Worm (Caenorhabditis elegans) whole organism, L4 larva: Measurements from ENCODE around the gene D2024.5.
A peak's percentile ranks its signal among the peaks of the same experiment; 100 is the strongest.

ENCODE experiments used
- F26F4.8 ChIP-seq: fragments of 200-800 bp; sonication (Bioruptor generic); conservative IDR thresholded peaks from 2 replicates; pipeline ENCODE4 v1.3.6; 2022; ENCODE audit warnings: missing genetic modification characterization, missing compliant biosample characterization
- F49E8.2 ChIP-seq: sonication (generic microtip); optimal IDR thresholded peaks from 2 replicates; lab custom pipeline; 2016; ENCODE audit warnings: missing compliant biosample characterization, mild to moderate bottlenecking, missing genetic modification characterization, borderline replicate concordance
- Y105C5A.15 ChIP-seq: fragments of 200-800 bp; sonication (Bioruptor generic); IDR thresholded peaks from 2 replicates; pipeline ENCODE4 v1.3.6; 2022; ENCODE audit warnings: missing genetic modification characterization, missing compliant biosample characterization
- Y75B8A.6 ChIP-seq: fragments of 200-800 bp; sonication (Bioruptor generic); IDR thresholded peaks from 2 replicates; pipeline ENCODE4 v1.3.6; 2022; ENCODE audit warnings: missing genetic modification reagents, missing genetic modification characterization, missing compliant biosample characterization
- aha-1 ChIP-seq: fragments of 150-350 bp; peaks from one replicate; lab custom pipeline; 2014; ENCODE audit warnings: missing biosample characterization, missing genetic modification characterization
- cey-2 ChIP-seq: sonication (generic microtip); optimal IDR thresholded peaks from 3 replicates; lab custom pipeline; 2017; ENCODE audit warnings: missing genetic modification characterization, mild to moderate bottlenecking, missing compliant biosample characterization, antibody characterized with exemption, borderline replicate concordance; ENCODE audit not compliant: insufficient read depth
- daf-12 ChIP-seq: fragments of 150-350 bp; optimal IDR thresholded peaks from 2 replicates; lab custom pipeline; 2014; ENCODE audit warnings: missing biosample characterization, missing genetic modification reagents, missing genetic modification characterization
- daf-16 ChIP-seq, 3 experiments: sonication (generic microtip); optimal IDR thresholded peaks; 2 replicates each; lab custom pipeline; 2016 to 2017; ENCODE audit warnings: missing genetic modification characterization in 3 of 3, missing genetic modification reagents in 3 of 3, mild to moderate bottlenecking in 2 of 3, missing compliant biosample characterization in 2 of 3, missing biosample characterization in 1 of 3, moderate library complexity in 1 of 3
- daf-8 ChIP-seq: fragments of 200-800 bp; sonication (Bioruptor generic); IDR thresholded peaks from 2 replicates; pipeline ENCODE4 v1.3.6; 2022; ENCODE audit warnings: missing genetic modification characterization, missing compliant biosample characterization
- dmd-9 ChIP-seq: fragments of 200-800 bp; sonication (Bioruptor generic); IDR thresholded peaks from 2 replicates; pipeline ENCODE4 v1.3.6; 2022; ENCODE audit warnings: missing genetic modification reagents, missing genetic modification characterization, missing compliant biosample characterization
- jun-1 ChIP-seq: fragments of 150-350 bp; optimal IDR thresholded peaks from 2 replicates; lab custom pipeline; 2014; ENCODE audit warnings: missing biosample characterization, missing genetic modification reagents, missing genetic modification characterization
- lin-38 ChIP-seq: fragments of 200-800 bp; sonication (Bioruptor generic); IDR thresholded peaks from 2 replicates; pipeline ENCODE4 v1.3.6; 2022; ENCODE audit warnings: missing genetic modification reagents, missing genetic modification characterization, missing compliant biosample characterization
- lin-39 ChIP-seq: fragments of 150-350 bp; optimal IDR thresholded peaks from 2 replicates; lab custom pipeline; 2014; ENCODE audit warnings: missing biosample characterization, missing genetic modification reagents, missing genetic modification characterization
- madf-9 ChIP-seq: fragments of 200-800 bp; sonication (Bioruptor generic); conservative IDR thresholded peaks from 2 replicates; pipeline ENCODE4 v1.3.6; 2022; ENCODE audit warnings: missing genetic modification reagents, missing genetic modification characterization, missing compliant biosample characterization
- mdt-29 ChIP-seq: fragments of 200-800 bp; sonication (Bioruptor generic); IDR thresholded peaks from 2 replicates; pipeline ENCODE4 v1.3.6; 2022; ENCODE audit warnings: missing genetic modification reagents, missing genetic modification characterization, missing compliant biosample characterization
- nhr-11 ChIP-seq: fragments of 150-350 bp; optimal IDR thresholded peaks from 2 replicates; lab custom pipeline; 2014; ENCODE audit warnings: missing biosample characterization, missing genetic modification characterization
- nhr-111 ChIP-seq: fragments of 200-800 bp; sonication (Bioruptor generic); optimal IDR thresholded peaks from 2 replicates; lab custom pipeline; 2018; ENCODE audit warnings: mild to moderate bottlenecking, missing genetic modification characterization, missing compliant biosample characterization
- nhr-76 ChIP-seq: fragments of 150-350 bp; optimal IDR thresholded peaks from 2 replicates; lab custom pipeline; 2014; ENCODE audit warnings: missing biosample characterization, missing genetic modification characterization
- pha-4 ChIP-seq, 2 experiments: fragments of 150-350 bp in 1 of 2; fragments of 200-800 bp in 1 of 2; sonication (Bioruptor generic) in 1 of 2; IDR thresholded peaks in 1 of 2; optimal IDR thresholded peaks in 1 of 2; 2 replicates each; pipeline versions ENCODE4 v1.3.6 to Lab custom; 2014 to 2022; ENCODE audit warnings: missing genetic modification characterization in 2 of 2, missing genetic modification reagents in 2 of 2, missing biosample characterization in 1 of 2, missing compliant biosample characterization in 1 of 2
- php-3 ChIP-seq: fragments of 200-800 bp; sonication (Bioruptor generic); IDR thresholded peaks from 2 replicates; pipeline ENCODE4 v1.3.6; 2022; ENCODE audit warnings: missing genetic modification reagents, missing genetic modification characterization, missing compliant biosample characterization
- pqm-1 ChIP-seq: sonication (generic microtip); optimal IDR thresholded peaks from 2 replicates; lab custom pipeline; 2017; ENCODE audit warnings: missing biosample characterization, missing genetic modification characterization
- rbr-2 ChIP-seq: sonication (generic microtip); optimal IDR thresholded peaks from 2 replicates; lab custom pipeline; 2016; ENCODE audit warnings: missing genotype, missing genetic modification characterization, missing compliant biosample characterization
- saeg-2 ChIP-seq: fragments of 200-800 bp; sonication (Bioruptor generic); IDR thresholded peaks from 2 replicates; pipeline ENCODE4 v1.3.6; 2022; ENCODE audit warnings: missing genetic modification reagents, missing genetic modification characterization, missing compliant biosample characterization
- sdz-12 ChIP-seq: fragments of 200-800 bp; sonication (Bioruptor generic); optimal IDR thresholded peaks from 2 replicates; lab custom pipeline; 2018; ENCODE audit warnings: mild to moderate bottlenecking, missing genetic modification characterization, missing compliant biosample characterization
- snpc-1.2 ChIP-seq: fragments of 200-800 bp; sonication (Bioruptor generic); IDR thresholded peaks from 2 replicates; pipeline ENCODE4 v1.3.6; 2022; ENCODE audit warnings: missing genetic modification reagents, missing genetic modification characterization, missing compliant biosample characterization
- snpc-4 ChIP-seq: fragments of 150-350 bp; optimal IDR thresholded peaks from 2 replicates; lab custom pipeline; 2014; ENCODE audit warnings: missing biosample characterization, missing genetic modification characterization
- tra-1 ChIP-seq: fragments of 200-800 bp; sonication (Bioruptor generic); IDR thresholded peaks from 2 replicates; pipeline ENCODE4 v1.3.6; 2022; ENCODE audit warnings: missing genetic modification reagents, missing genetic modification characterization, missing compliant biosample characterization
- unc-39 ChIP-seq: sonication (generic microtip); optimal IDR thresholded peaks from 2 replicates; lab custom pipeline; 2017; ENCODE audit warnings: missing biosample characterization, missing genetic modification characterization
- unc-62 ChIP-seq, 3 experiments: fragments of 150-350 bp in 1 of 3; sonication (generic microtip); optimal IDR thresholded peaks in 2 of 3; peaks in 1 of 3; 1 replicate in 1 of 3; 2 replicates in 2 of 3; lab custom pipeline; 2014 to 2017; ENCODE audit warnings: missing biosample characterization in 3 of 3, missing genetic modification characterization in 3 of 3, missing genetic modification reagents in 3 of 3, missing genotype in 1 of 3
- zag-1 ChIP-seq: fragments of 150-350 bp; optimal IDR thresholded peaks from 2 replicates; lab custom pipeline; 2014; ENCODE audit warnings: missing biosample characterization, missing genetic modification characterization

D2024.5 gene

ce11 chrIV:7227072-7227471, 1.0 kb downstream of the D2024.5 start, which contains the start of gene R13A1.10:
Gene R13A1.10, minus strand, starts transcription at chrIV:7227172.
- TF ChIP-seq lin-38 (GFP tag; lab: Robert Waterston, UW) (peak; percentile 25; the same call in 1 of the 2 replicates), snpc-4 (no peak), snpc-1.2 (0 out of 2 replicates have a peak, but pooled peaks have one; percentile 17)

- TF ChIP-seq lin-38 (GFP tag; lab: Robert Waterston, UW) (no peak), F26F4.8 (no peak), aha-1 (tag; lab: Kevin White, UChicago) (peak; percentile 56), F49E8.2 (no peak), pha-4 (GFP tag; IDR thresholded peaks at IDR 0.05; lab: Robert Waterston, UW) (no peak), pha-4 (tag; optimal IDR thresholded peaks at IDR 0.05; lab: Kevin White, UChicago) (no peak), dmd-9 (GFP tag; lab: Robert Waterston, UW) (no peak), sdz-12 (no peak), nhr-76 (tag; lab: Kevin White, UChicago) (no peak), nhr-11 (no peak)
Observed at ce11 chrIV:7222088-7222487, 6.0 kb downstream of the D2024.5 start.

- TF ChIP-seq php-3 (GFP tag; lab: Robert Waterston, UW) (no peak), mdt-29 (GFP tag; lab: Robert Waterston, UW) (no peak), nhr-11 (no peak), unc-39 (no peak), rbr-2 (tag; lab: Kevin White, UChicago) (no peak), madf-9 (no peak), lin-39 (no peak), saeg-2 (GFP tag; lab: Robert Waterston, UW) (no peak), jun-1 (tag; lab: Kevin White, UChicago) (no peak), daf-8 (GFP tag; lab: Robert Waterston, UW) (no peak)
Observed at ce11 chrIV:7219398-7220087, 8.6 kb downstream of the D2024.5 start, which contains the start of the genes glb-23 and R13A1.1. Gene glb-23, minus strand, starts transcription at chrIV:7219498. Gene R13A1.1, plus strand, starts transcription at chrIV:7220037.

- no peak for TF ChIP-seq zag-1 (tag; lab: Kevin White, UChicago)
- no peak for TF ChIP-seq nhr-111 (GFP tag; lab: Kevin White, UChicago)
- peak; percentile 74 for TF ChIP-seq aha-1 (tag; lab: Kevin White, UChicago)
- peak in 1 of 2 experiments; percentile 89 for TF ChIP-seq unc-62 (GFP tag; optimal IDR thresholded peaks at IDR 0.05 in 1 of 2; lab: Kevin White, UChicago)
- no peak for TF ChIP-seq unc-62 (tag; optimal IDR thresholded peaks at IDR 0.05; lab: Kevin White, UChicago)
- TF ChIP-seq Y105C5A.15 (GFP tag; lab: Robert Waterston, UW): no peak
- TF ChIP-seq jun-1 (tag; lab: Kevin White, UChicago): no peak
Observed at ce11 chrIV:7216210-7216609, 11.9 kb downstream of the D2024.5 start.

- no peak for TF ChIP-seq Y75B8A.6 (GFP tag; lab: Robert Waterston, UW)
- TF ChIP-seq tra-1 (GFP tag; lab: Robert Waterston, UW): no peak
- TF ChIP-seq daf-12 (tag; lab: Kevin White, UChicago): no peak
- TF ChIP-seq pqm-1 (tag; lab: Kevin White, UChicago): peak; percentile 58
- TF ChIP-seq daf-16 (GFP tag; optimal IDR thresholded peaks at IDR 0.05; lab: Kevin White, UChicago): no peak
- peak; percentile 50 for TF ChIP-seq daf-16 (tag; optimal IDR thresholded peaks at IDR 0.05; lab: Kevin White, UChicago)
- TF ChIP-seq cey-2 (tag; lab: Kevin White, UChicago): no peak
- no peak for TF ChIP-seq F26F4.8
Observed at ce11 chrIV:7212769-7213168, 15.3 kb downstream of the D2024.5 start.
